Worm (Caenorhabditis elegans): ENCODE measurements around the gene ZK1073.1.

The ZK1073.1 gene

DNA sequence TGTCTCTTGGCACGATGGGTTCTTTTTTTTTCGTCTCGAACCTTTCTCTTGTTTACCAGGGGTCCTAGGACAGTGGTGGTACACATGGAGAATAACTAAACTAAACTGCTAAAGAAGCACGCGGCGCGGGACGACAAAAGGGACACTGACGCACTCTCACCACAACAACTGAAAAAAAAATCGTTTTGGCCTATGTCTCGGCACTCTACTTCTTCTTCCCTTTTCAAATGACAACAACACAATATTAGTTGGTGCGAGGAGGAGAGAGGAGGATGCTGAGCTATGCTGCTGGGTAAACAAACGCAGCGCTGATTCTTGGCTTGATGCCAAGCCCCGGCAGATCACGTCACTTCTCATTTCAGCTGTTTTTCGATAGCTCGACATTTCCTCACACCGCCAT lies 16.6 kb upstream of the ZK1073.1 start:
- TF ChIP-seq odd-2 (tag; optimal IDR thresholded peaks at IDR 0.05) (no peak), eyg-1 (tag; optimal IDR thresholded peaks at IDR 0.05) (no peak), ceh-18 (tag; optimal IDR thresholded peaks at IDR 0.05) (no peak), tbx-7 (tag; optimal IDR thresholded peaks at IDR 0.05) (no peak)

DNA sequence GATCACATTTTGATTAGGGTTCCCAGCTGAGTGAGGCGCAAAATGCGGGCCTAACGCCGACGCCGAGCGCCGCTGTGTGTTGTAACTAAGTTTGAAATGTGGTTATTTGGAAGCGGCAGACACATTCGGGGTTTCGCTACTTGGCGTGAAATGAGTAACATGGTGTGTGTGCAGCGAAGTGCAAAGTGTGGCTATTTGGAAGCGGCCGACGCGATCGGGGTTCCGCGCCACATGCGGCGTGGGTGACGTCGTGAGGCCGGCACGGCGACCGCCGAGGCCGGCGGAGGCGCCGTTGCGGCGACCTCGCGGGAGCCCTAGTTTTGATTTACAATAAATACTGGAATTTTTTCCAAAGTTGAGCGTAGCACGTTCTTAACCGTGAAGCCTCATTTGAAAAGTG lies 15.9 kb upstream of the ZK1073.1 start:
- no peak for TF ChIP-seq ceh-45 (GFP tag; IDR thresholded peaks at IDR 0.05)
- TF ChIP-seq pqm-1 (tag; optimal IDR thresholded peaks at IDR 0.05): no peak
- TF ChIP-seq ceh-34 (tag; optimal IDR thresholded peaks at IDR 0.05): no peak
- TF ChIP-seq rnt-1 (tag; optimal IDR thresholded peaks at IDR 0.05): no peak
- no peak for TF ChIP-seq gmeb-2 (tag; optimal IDR thresholded peaks at IDR 0.05)
- no peak for TF ChIP-seq mec-3 (tag; optimal IDR thresholded peaks at IDR 0.05; ENCODE audit: borderline replicate concordance)
- TF ChIP-seq dmd-4 (tag; optimal IDR thresholded peaks at IDR 0.05; ENCODE audit: borderline replicate concordance): no peak
- no peak for TF ChIP-seq ahr-1 (tag; optimal IDR thresholded peaks at IDR 0.05)

DNA sequence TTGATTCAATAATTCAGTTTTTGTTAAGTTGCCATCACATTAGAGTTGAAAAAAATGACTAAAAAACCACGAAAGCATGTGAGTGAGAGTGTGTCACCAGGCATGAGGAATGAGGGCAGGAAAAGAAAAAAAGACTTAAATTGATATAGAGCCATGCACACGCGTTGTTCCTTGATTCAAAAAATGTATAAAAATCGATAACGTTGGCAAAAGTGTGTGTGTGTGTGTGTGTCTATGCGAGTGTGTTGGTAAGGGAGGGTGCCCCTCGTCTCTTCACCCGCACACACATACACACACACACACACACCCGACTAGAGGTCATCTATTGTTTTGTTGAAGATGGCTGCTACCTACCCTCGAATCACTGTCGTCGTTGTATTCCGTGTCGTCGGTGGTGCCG lies 15.2 kb upstream of the ZK1073.1 start:
- TF ChIP-seq K09A11.1 (tag; optimal IDR thresholded peaks at IDR 0.05; ENCODE audit: insufficient read depth) (no peak), unc-42 (tag; optimal IDR thresholded peaks at IDR 0.05) (no peak), syd-9 (tag; optimal IDR thresholded peaks at IDR 0.05) (no peak), pha-4 (tag; optimal IDR thresholded peaks at IDR 0.05) (no peak), sox-4 (tag; optimal IDR thresholded peaks at IDR 0.05) (no peak), elt-2 (tag; optimal IDR thresholded peaks at IDR 0.05) (no peak), gmeb-2 (tag; optimal IDR thresholded peaks at IDR 0.05) (no peak), ama-1 (optimal IDR thresholded peaks at IDR 0.05) (no peak), nfya-1 (tag; optimal IDR thresholded peaks at IDR 0.05) (peak; percentile 14), tbx-7 (tag; optimal IDR thresholded peaks at IDR 0.05) (no peak), ceh-48 (tag; optimal IDR thresholded peaks at IDR 0.05) (peak; percentile 61), K02D7.2 (tag; optimal IDR thresholded peaks at IDR 0.05) (no peak), ttx-3 (tag; optimal IDR thresholded peaks at IDR 0.05) (no peak), odd-2 (tag; optimal IDR thresholded peaks at IDR 0.05) (no peak), sox-2 (GFP tag; IDR thresholded peaks at IDR 0.05) (0 out of 2 replicates have a peak, but pooled peaks have one; percentile 2), C08G9.2 (tag; optimal IDR thresholded peaks at IDR 0.05) (no peak), pqm-1 (tag; optimal IDR thresholded peaks at IDR 0.05) (no peak), lin-11 (tag; optimal IDR thresholded peaks at IDR 0.05) (no peak)

DNA sequence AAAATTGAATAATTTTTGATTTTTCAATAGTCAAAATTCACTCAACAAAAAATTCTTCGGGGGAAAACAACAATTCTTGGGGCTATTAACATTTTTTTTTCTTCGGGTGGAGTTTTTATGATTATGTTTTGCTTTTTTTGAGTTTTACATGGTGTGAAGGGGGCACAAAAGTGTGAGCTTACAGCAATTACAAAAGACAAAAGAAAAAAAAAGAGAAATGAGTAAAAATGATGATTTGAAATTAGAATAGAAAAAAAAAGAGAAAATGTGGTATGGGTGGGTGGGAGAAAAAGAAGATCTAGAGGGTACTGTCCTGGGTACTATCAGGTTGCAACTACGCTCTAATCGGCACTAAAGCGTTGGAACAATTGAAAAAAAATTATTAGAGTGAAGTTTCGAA lies 12.2 kb upstream of the ZK1073.1 start:
- no peak for TF ChIP-seq nhr-232 (tag; optimal IDR thresholded peaks at IDR 0.05)

DNA sequence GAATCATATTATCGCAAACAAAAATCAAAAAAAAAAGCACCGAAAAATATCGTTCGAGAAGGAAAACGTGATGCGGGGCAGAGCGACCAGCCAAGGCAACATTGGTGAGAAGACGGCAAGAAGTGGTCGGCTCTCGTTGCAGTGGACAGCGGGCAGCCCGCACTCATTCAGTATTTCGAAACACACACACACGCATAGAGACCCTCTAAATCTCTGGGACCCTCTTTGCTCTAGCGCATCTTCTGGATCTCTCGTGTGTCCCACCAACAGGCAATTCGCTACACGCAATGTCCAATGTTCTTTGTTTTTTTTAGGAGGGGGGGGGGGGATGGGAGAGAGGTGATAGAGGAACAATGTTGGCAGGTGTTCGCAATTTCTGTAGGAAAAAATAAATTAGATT lies 5.2 kb upstream of the ZK1073.1 start:
- TF ChIP-seq ceh-2 (tag; optimal IDR thresholded peaks at IDR 0.05) (no peak), madf-2 (tag; optimal IDR thresholded peaks at IDR 0.05) (no peak), fkh-6 (tag; optimal IDR thresholded peaks at IDR 0.05) (no peak), F13H6.1 (tag; optimal IDR thresholded peaks at IDR 0.05) (no peak), sdc-2 (tag; optimal IDR thresholded peaks at IDR 0.05) (peak; percentile 57), ama-1 (optimal IDR thresholded peaks at IDR 0.05) (no peak), tbx-2 (tag; optimal IDR thresholded peaks at IDR 0.05) (peak; percentile 16), fkh-10 (GFP tag; optimal IDR thresholded peaks at IDR 0.05) (no peak), pha-4 (tag; optimal IDR thresholded peaks at IDR 0.05) (no peak), dmd-4 (tag; optimal IDR thresholded peaks at IDR 0.05; ENCODE audit: borderline replicate concordance) (no peak), ceh-9 (tag; optimal IDR thresholded peaks at IDR 0.05) (no peak), ceh-31 (tag; optimal IDR thresholded peaks at IDR 0.05) (peak; percentile 27), nhr-232 (tag; optimal IDR thresholded peaks at IDR 0.05) (no peak), odd-2 (tag; optimal IDR thresholded peaks at IDR 0.05) (no peak), hlh-13 (GFP tag; optimal IDR thresholded peaks at IDR 0.05) (no peak), pat-9 (tag; optimal IDR thresholded peaks at IDR 0.05) (no peak), ceh-30 (tag; optimal IDR thresholded peaks at IDR 0.05) (no peak), ztf-16 (tag; optimal IDR thresholded peaks at IDR 0.05) (no peak), pha-2 (tag; optimal IDR thresholded peaks at IDR 0.05) (no peak), unc-86 (tag; optimal IDR thresholded peaks at IDR 0.05) (no peak), ets-4 (tag; optimal IDR thresholded peaks at IDR 0.05) (no peak), Y22D7AL.16 (tag; optimal IDR thresholded peaks at IDR 0.05) (no peak), elt-4 (tag; optimal IDR thresholded peaks at IDR 0.05) (no peak), elt-2 (tag; optimal IDR thresholded peaks at IDR 0.05) (no peak), nfya-1 (tag; optimal IDR thresholded peaks at IDR 0.05) (peak; percentile 10), ceh-48 (tag; optimal IDR thresholded peaks at IDR 0.05) (no peak), rnt-1 (tag; optimal IDR thresholded peaks at IDR 0.05) (no peak), fax-1 (tag; optimal IDR thresholded peaks at IDR 0.05) (no peak)
